Fruit fly (Drosophila melanogaster): ENCODE data around the gene CG4198.

Gene CG4198

dm6 chrX:5312958-5313357, at the start of gene CG4198:
CG4198 (plus strand) TSS chrX:5313258.
- TF ChIP-seq CrebA (GFP tag; optimal IDR thresholded peaks at IDR 0.05; ENCODE audit: borderline replicate concordance): no peak
- no peak for TF ChIP-seq CG9705 (GFP tag; optimal IDR thresholded peaks at IDR 0.05)
- TF ChIP-seq ey (GFP tag; optimal IDR thresholded peaks at IDR 0.05): no peak
- TF ChIP-seq foxo (GFP tag; optimal IDR thresholded peaks at IDR 0.05): no peak
- TF ChIP-seq fru (GFP tag; optimal IDR thresholded peaks at IDR 0.05): no peak
- no peak for TF ChIP-seq brk (GFP tag; optimal IDR thresholded peaks at IDR 0.05)
- TF ChIP-seq dl (GFP tag; optimal IDR thresholded peaks at IDR 0.05; ENCODE audit: insufficient read depth in 1 of 2, partially characterized antibody in 2 of 2): no peak
- TF ChIP-seq Jra (GFP tag; optimal IDR thresholded peaks at IDR 0.05): no peak
- no peak for TF ChIP-seq h (GFP tag; optimal IDR thresholded peaks at IDR 0.05)
- TF ChIP-seq Dfd (GFP tag; optimal IDR thresholded peaks at IDR 0.05): no peak
- no peak for TF ChIP-seq Hr78 (GFP tag; optimal IDR thresholded peaks at IDR 0.05)
- no peak for TF ChIP-seq Mio (GFP tag; optimal IDR thresholded peaks at IDR 0.05)

dm6 chrX:5285835-5286234, 27.2 kb upstream of the CG4198 start:
- TF ChIP-seq Hnf4 (GFP tag; optimal IDR thresholded peaks at IDR 0.05) (no peak), br (GFP tag; optimal IDR thresholded peaks at IDR 0.05) (no peak), HLH106 (tag; optimal IDR thresholded peaks at IDR 0.05) (peak; percentile 12), Sp1 (GFP tag; optimal IDR thresholded peaks at IDR 0.05) (no peak), usp (GFP tag; optimal IDR thresholded peaks at IDR 0.05) (no peak)

dm6 chrX:5286513-5286912, 26.5 kb upstream of the CG4198 start:
- TF ChIP-seq sage (GFP tag; optimal IDR thresholded peaks at IDR 0.05): no peak
- no peak for TF ChIP-seq rgr (GFP tag; optimal IDR thresholded peaks at IDR 0.05)
- TF ChIP-seq woc (GFP tag; optimal IDR thresholded peaks at IDR 0.05): no peak
- no peak for TF ChIP-seq sv (GFP tag; optimal IDR thresholded peaks at IDR 0.05)
- TF ChIP-seq GATAd (GFP tag; optimal IDR thresholded peaks at IDR 0.05): no peak
- TF ChIP-seq lola (GFP tag; optimal IDR thresholded peaks at IDR 0.05): no peak
- TF ChIP-seq psq (GFP tag; optimal IDR thresholded peaks at IDR 0.05): no peak
- no peak for TF ChIP-seq CrebA (GFP tag; optimal IDR thresholded peaks at IDR 0.05; ENCODE audit: borderline replicate concordance)
- no peak for TF ChIP-seq h (GFP tag; optimal IDR thresholded peaks at IDR 0.05)
- TF ChIP-seq tai (GFP tag; optimal IDR thresholded peaks at IDR 0.05): no peak

- TF ChIP-seq Myc (optimal IDR thresholded peaks at IDR 0.05): peak; percentile 72
- TF ChIP-seq Rel (GFP tag; optimal IDR thresholded peaks at IDR 0.05): no peak
- TF ChIP-seq Rel (tag; optimal IDR thresholded peaks at IDR 0.05): no peak
- no peak for TF ChIP-seq foxo (GFP tag; optimal IDR thresholded peaks at IDR 0.05)
These were observed 23.4 kb upstream of the CG4198 start for dm6 chrX:5289692-5290091.

dm6 chrX:5293141-5293540, 19.9 kb upstream of the CG4198 start:
- peak; percentile 99 for TF ChIP-seq Dfd (GFP tag; optimal IDR thresholded peaks at IDR 0.05)
- TF ChIP-seq CG32264 (GFP tag; optimal IDR thresholded peaks at IDR 0.05): no peak
- TF ChIP-seq GATAd (GFP tag; optimal IDR thresholded peaks at IDR 0.05): no peak

DNA sequence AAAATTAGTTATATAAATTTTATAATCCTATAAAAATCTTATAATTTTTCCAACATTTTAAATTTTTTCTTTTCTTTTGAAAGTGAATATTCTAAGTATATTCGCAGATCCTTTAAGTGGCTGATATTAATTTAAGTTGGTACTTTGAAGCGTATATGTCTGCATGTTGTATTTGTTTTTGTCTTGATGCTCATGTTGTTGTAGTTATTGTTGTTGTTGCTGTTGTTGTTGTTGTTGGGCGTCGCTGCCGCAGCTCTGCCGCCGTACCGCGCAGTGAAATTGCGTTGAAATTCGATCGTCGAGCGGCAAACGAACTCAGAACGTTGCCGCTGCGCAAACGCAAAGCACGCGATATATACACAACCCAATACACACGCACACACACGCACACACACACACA, 17.3 kb upstream of the CG4198 start, which contains the start of gene CG42749:
TSS of gene CG42749 (plus strand) at position 301 of the 400 bp plus-strand sequence.
- no peak for TF ChIP-seq CG9705 (GFP tag; optimal IDR thresholded peaks at IDR 0.05)
- TF ChIP-seq Dfd (GFP tag; optimal IDR thresholded peaks at IDR 0.05): peak; percentile 46
- no peak for TF ChIP-seq CrebA (GFP tag; optimal IDR thresholded peaks at IDR 0.05; ENCODE audit: borderline replicate concordance)
- no peak for TF ChIP-seq Jra (GFP tag; optimal IDR thresholded peaks at IDR 0.05)
- no peak for TF ChIP-seq sage (GFP tag; optimal IDR thresholded peaks at IDR 0.05)
- no peak for TF ChIP-seq ey (GFP tag; optimal IDR thresholded peaks at IDR 0.05)
- no peak for TF ChIP-seq Rel (GFP tag; optimal IDR thresholded peaks at IDR 0.05)
- no peak for TF ChIP-seq Rel (tag; optimal IDR thresholded peaks at IDR 0.05)
- no peak for TF ChIP-seq HLH106 (tag; optimal IDR thresholded peaks at IDR 0.05)

DNA sequence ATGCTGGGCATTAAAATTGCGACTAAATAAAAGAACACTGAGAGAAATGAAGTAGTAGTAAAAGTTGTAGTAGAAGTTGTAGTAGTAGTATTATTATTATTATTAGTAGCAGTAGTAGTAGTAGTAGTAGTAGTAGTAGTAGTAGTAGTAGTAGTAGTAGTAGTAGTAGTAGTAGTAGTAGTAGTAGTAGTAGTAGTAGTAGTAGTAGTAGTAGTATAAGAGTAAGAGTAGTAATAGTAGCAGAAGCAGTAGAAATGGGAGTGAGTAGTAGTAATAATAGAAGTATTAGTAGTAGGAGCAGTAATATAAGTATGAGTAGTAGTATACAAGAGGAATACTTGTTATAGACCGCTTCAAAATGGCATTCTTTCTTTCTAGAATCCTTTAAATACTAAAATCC, 13.1 kb upstream of the CG4198 start:
- TF ChIP-seq br (GFP tag; optimal IDR thresholded peaks at IDR 0.05): no peak
- TF ChIP-seq OdsH (GFP tag; optimal IDR thresholded peaks at IDR 0.05): no peak
- TF ChIP-seq foxo (GFP tag; optimal IDR thresholded peaks at IDR 0.05): peak in 1 of 2 experiments; percentile 15
